Fruit fly (Drosophila melanogaster) whole organism, embryonic: Measurements from ENCODE around the gene SmE.

Experiments
- Antp ChIP-seq: fragments of 200-800 bp; sonication (Bioruptor generic); optimal IDR thresholded peaks from 3 replicates; lab custom pipeline; 2016; ENCODE audit warnings: missing biosample characterization, missing genetic modification characterization
- Blimp-1 ChIP-seq: fragments of 200-800 bp; sonication (Bioruptor generic); optimal IDR thresholded peaks from 3 replicates; lab custom pipeline; 2018; ENCODE audit warnings: missing biosample characterization, missing genetic modification characterization, mild to moderate bottlenecking, moderate library complexity, missing genetic modification reagents
- CG10543 ChIP-seq: fragments of 200-800 bp; sonication (Bioruptor generic); optimal IDR thresholded peaks from 3 replicates; lab custom pipeline; 2017; ENCODE audit warnings: missing biosample characterization, mild to moderate bottlenecking, missing genetic modification characterization, moderate library complexity
- CG11456 ChIP-seq: fragments of 200-800 bp; sonication (Bioruptor generic); IDR thresholded peaks from 3 replicates; pipeline ENCODE4 v1.3.6; 2022; ENCODE audit warnings: missing biosample characterization, missing genetic modification characterization
- CG11504 ChIP-seq: fragments of 200-800 bp; sonication (Bioruptor generic); optimal IDR thresholded peaks from 3 replicates; lab custom pipeline; 2019; ENCODE audit warnings: missing biosample characterization, mild to moderate bottlenecking, missing genetic modification characterization, moderate library complexity
- CG12219 ChIP-seq: fragments of 200-800 bp; sonication (Bioruptor generic); optimal IDR thresholded peaks from 3 replicates; lab custom pipeline; 2018; ENCODE audit warnings: missing biosample characterization, mild to moderate bottlenecking, missing genetic modification characterization
- CG13287 ChIP-seq: fragments of 200-800 bp; sonication (Bioruptor generic); IDR thresholded peaks from 2 replicates; pipeline ENCODE4 v1.3.6; 2022; ENCODE audit warnings: missing biosample characterization, missing genetic modification characterization; ENCODE audit not compliant: partially characterized antibody
- CG13894 ChIP-seq: fragments of 200-800 bp; sonication (Bioruptor generic); optimal IDR thresholded peaks from 3 replicates; lab custom pipeline; 2018; ENCODE audit warnings: missing biosample characterization, mild to moderate bottlenecking, missing genetic modification characterization, moderate library complexity
- CG16863 ChIP-seq: fragments of 200-800 bp; sonication (Bioruptor generic); optimal IDR thresholded peaks from 3 replicates; lab custom pipeline; 2016; ENCODE audit warnings: missing biosample characterization, missing genetic modification characterization
- CG17361 ChIP-seq: fragments of 200-800 bp; sonication (Bioruptor generic); IDR thresholded peaks from 3 replicates; pipeline ENCODE4 v1.3.6; 2022; ENCODE audit warnings: missing biosample characterization, missing genetic modification characterization
- CG3281 ChIP-seq: fragments of 200-800 bp; sonication (Bioruptor generic); optimal IDR thresholded peaks from 3 replicates; lab custom pipeline; 2017; ENCODE audit warnings: missing biosample characterization, mild to moderate bottlenecking, missing genetic modification characterization
- CG4360 ChIP-seq: fragments of 200-800 bp; sonication (Bioruptor generic); IDR thresholded peaks from 2 replicates; pipeline ENCODE4 v1.3.6; 2022; ENCODE audit warnings: missing biosample characterization, missing genetic modification characterization
- CG4617 ChIP-seq: fragments of 200-800 bp; sonication (Bioruptor generic); optimal IDR thresholded peaks from 3 replicates; lab custom pipeline; 2016; ENCODE audit warnings: missing biosample characterization, missing genetic modification characterization, borderline replicate concordance
- CG6791 ChIP-seq: fragments of 200-800 bp; sonication (Bioruptor generic); IDR thresholded peaks from 3 replicates; pipeline ENCODE4 v1.3.6; 2022; ENCODE audit warnings: missing biosample characterization, missing genetic modification characterization; ENCODE audit not compliant: partially characterized antibody
- CG7357 ChIP-seq: fragments of 200-800 bp; sonication (Bioruptor generic); IDR thresholded peaks from 3 replicates; pipeline ENCODE4 v1.3.6; 2022; ENCODE audit warnings: missing biosample characterization, missing genetic modification characterization
- CoRest ChIP-seq: fragments of 200-800 bp; sonication (Bioruptor generic); optimal IDR thresholded peaks from 3 replicates; lab custom pipeline; 2018; ENCODE audit warnings: missing biosample characterization, mild to moderate bottlenecking, missing genetic modification characterization, moderate library complexity
- Drgx ChIP-seq: fragments of 200-800 bp; sonication (Bioruptor generic); IDR thresholded peaks from 2 replicates; pipeline ENCODE4 v1.3.6; 2022; ENCODE audit warnings: missing biosample characterization, missing genetic modification characterization
- Ets65A ChIP-seq: fragments of 200-800 bp; sonication (Bioruptor generic); peaks from one replicate; lab custom pipeline; 2016; ENCODE audit warnings: missing biosample characterization, missing genetic modification characterization
- Fer2 ChIP-seq: fragments of 200-800 bp; sonication (Bioruptor generic); optimal IDR thresholded peaks from 2 replicates; lab custom pipeline; 2018; ENCODE audit warnings: missing biosample characterization, mild to moderate bottlenecking, missing genetic modification characterization, moderate library complexity
- HLH3B ChIP-seq: fragments of 200-800 bp; sonication (Bioruptor generic); IDR thresholded peaks from 2 replicates; pipeline ENCODE4 v1.3.6; 2022; ENCODE audit warnings: missing biosample characterization, missing genetic modification characterization
- Jarid2 ChIP-seq: fragments of 200-800 bp; sonication (Bioruptor generic); optimal IDR thresholded peaks from 3 replicates; lab custom pipeline; 2017; ENCODE audit warnings: mild to moderate bottlenecking, missing biosample characterization, missing genetic modification reagents, missing genetic modification characterization
- NC2β ChIP-seq: fragments of 200-800 bp; sonication (Bioruptor generic); optimal IDR thresholded peaks from 2 replicates; lab custom pipeline; 2016; ENCODE audit warnings: missing biosample characterization, missing genetic modification characterization
- Pdp1 ChIP-seq, 2 experiments: fragments of 200-800 bp; sonication (Bioruptor generic); optimal IDR thresholded peaks; 3 replicates each; lab custom pipeline; 2016; ENCODE audit warnings: missing biosample characterization in 2 of 2, missing genetic modification characterization in 2 of 2, mild to moderate bottlenecking in 1 of 2, moderate library complexity in 1 of 2
- Rfx ChIP-seq: fragments of 200-800 bp; sonication (Bioruptor generic); IDR thresholded peaks from 2 replicates; pipeline ENCODE4 v1.3.6; 2022; ENCODE audit warnings: missing biosample characterization, missing genetic modification characterization
- Trl ChIP-seq, 3 experiments: fragments of >200 bp in 2 of 3; fragments of 200-800 bp in 1 of 3; sonication (Bioruptor generic) in 1 of 3; optimal IDR thresholded peaks; 2 replicates in 1 of 3; 3 replicates in 2 of 3; lab custom pipeline; 2016 to 2017; ENCODE audit warnings: missing biosample characterization in 1 of 3, missing genetic modification characterization in 1 of 3
- Vsx1 ChIP-seq: fragments of 200-800 bp; sonication (Bioruptor generic); optimal IDR thresholded peaks from 2 replicates; lab custom pipeline; 2017; ENCODE audit warnings: missing biosample characterization, mild to moderate bottlenecking, missing genetic modification characterization, missing genetic modification reagents
- abd-A ChIP-seq: fragments of 200-800 bp; sonication (Bioruptor generic); optimal IDR thresholded peaks from 3 replicates; lab custom pipeline; 2019; ENCODE audit warnings: missing biosample characterization, mild to moderate bottlenecking, missing genetic modification characterization, moderate library complexity
- amos ChIP-seq: fragments of 200-800 bp; sonication (Bioruptor generic); IDR thresholded peaks from 2 replicates; pipeline ENCODE4 v1.3.6; 2022; ENCODE audit warnings: missing biosample characterization, missing genetic modification characterization; ENCODE audit not compliant: partially characterized antibody
- bcd ChIP-seq: fragments of 200-800 bp; sonication (Bioruptor generic); optimal IDR thresholded peaks from 2 replicates; lab custom pipeline; 2017; ENCODE audit warnings: missing biosample characterization, mild to moderate bottlenecking, missing genetic modification characterization
- bsh ChIP-seq, 2 experiments: fragments of 200-800 bp; sonication (Bioruptor generic); optimal IDR thresholded peaks; 2 replicates each; lab custom pipeline; 2017 to 2018; ENCODE audit warnings: mild to moderate bottlenecking in 2 of 2, missing biosample characterization in 2 of 2, missing genetic modification characterization in 2 of 2, moderate library complexity in 1 of 2
- chinmo ChIP-seq: fragments of 200-800 bp; sonication (Bioruptor generic); IDR thresholded peaks from 4 replicates; pipeline ENCODE4 v1.3.6; 2022; ENCODE audit warnings: missing biosample characterization, missing genetic modification characterization; ENCODE audit not compliant: partially characterized antibody
- chm ChIP-seq: fragments of 200-800 bp; sonication (Bioruptor generic); IDR thresholded peaks from 2 replicates; pipeline ENCODE4 v1.3.6; 2022; ENCODE audit warnings: missing biosample characterization, missing genetic modification characterization
- dati ChIP-seq: fragments of 200-800 bp; sonication (Bioruptor generic); IDR thresholded peaks from 2 replicates; pipeline ENCODE4 v1.3.6; 2022; ENCODE audit warnings: missing biosample characterization, missing genetic modification characterization
- dysf ChIP-seq: fragments of 200-800 bp; sonication (Bioruptor generic); IDR thresholded peaks from 3 replicates; pipeline ENCODE4 v1.3.6; 2022; ENCODE audit warnings: missing biosample characterization, missing genetic modification characterization
- fu2 ChIP-seq: fragments of 200-800 bp; sonication (Bioruptor generic); optimal IDR thresholded peaks from 2 replicates; lab custom pipeline; 2016; ENCODE audit warnings: missing biosample characterization, missing genetic modification characterization
- jing ChIP-seq: fragments of 200-800 bp; sonication (Bioruptor generic); optimal IDR thresholded peaks from 2 replicates; lab custom pipeline; 2018; ENCODE audit warnings: missing biosample characterization, mild to moderate bottlenecking, missing genetic modification characterization
- lbe ChIP-seq: fragments of 200-800 bp; sonication (Bioruptor generic); optimal IDR thresholded peaks from 2 replicates; lab custom pipeline; 2016; ENCODE audit warnings: missing biosample characterization, mild to moderate bottlenecking, missing genetic modification characterization
- nom ChIP-seq: fragments of 200-800 bp; sonication (Bioruptor generic); optimal IDR thresholded peaks from 2 replicates; lab custom pipeline; 2017; ENCODE audit warnings: missing biosample characterization, missing genetic modification characterization, mild to moderate bottlenecking, moderate library complexity, missing genetic modification reagents
- p53 ChIP-seq: fragments of 200-800 bp; sonication (Bioruptor generic); optimal IDR thresholded peaks from 2 replicates; lab custom pipeline; 2016; ENCODE audit warnings: missing biosample characterization, missing genetic modification characterization
- sd ChIP-seq: fragments of 200-800 bp; sonication (Bioruptor generic); optimal IDR thresholded peaks from 3 replicates; lab custom pipeline; 2018; ENCODE audit warnings: missing biosample characterization, mild to moderate bottlenecking, missing genetic modification characterization, moderate library complexity
- sens ChIP-seq: fragments of 200-800 bp; sonication (Bioruptor generic); peaks from one replicate; lab custom pipeline; 2016; ENCODE audit warnings: missing biosample characterization, missing genetic modification characterization
- sim ChIP-seq: fragments of 200-800 bp; sonication (Bioruptor generic); IDR thresholded peaks from 2 replicates; pipeline ENCODE4 v1.3.6; 2022; ENCODE audit warnings: missing biosample characterization, missing genetic modification characterization
- usp ChIP-seq: fragments of >200 bp; optimal IDR thresholded peaks from 2 replicates; lab custom pipeline; 2017; ENCODE audit warnings: missing biosample characterization, missing genetic modification characterization

The SmE gene

DNA sequence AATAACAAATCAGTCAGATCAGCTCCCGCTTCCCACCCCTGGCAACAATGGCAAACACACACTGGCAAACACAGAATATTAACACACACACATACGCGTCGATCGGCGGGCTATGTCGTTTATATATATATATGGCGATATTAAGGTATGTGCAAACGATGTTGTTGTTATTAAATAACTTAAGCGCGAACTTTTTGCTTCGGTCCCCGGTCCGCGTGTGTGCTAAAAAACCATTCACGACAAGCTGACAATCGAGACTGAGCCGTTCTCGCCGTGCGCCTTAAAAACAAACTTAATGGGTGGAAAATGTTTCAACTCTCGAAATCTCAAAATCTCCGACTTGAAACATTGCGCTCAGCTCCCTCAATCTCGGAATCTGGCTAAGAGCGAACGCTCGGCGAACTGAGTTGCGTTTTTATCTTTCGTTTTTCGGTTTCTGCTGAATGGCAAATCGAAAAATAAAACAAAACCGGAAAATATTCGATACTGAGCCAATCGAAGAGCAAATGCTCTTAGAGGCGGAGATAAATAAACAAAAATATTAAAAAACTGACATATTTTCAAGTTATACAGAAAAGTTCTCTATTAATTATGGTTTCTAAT is 5.9 kb downstream of the SmE start, which contains the start of gene spz3:
spz3 (minus strand) TSS at position 261 of the 603 bp plus-strand sequence.
- no peak for TF ChIP-seq Antp (GFP tag; lab: Kevin White, UChicago)
- TF ChIP-seq Jarid2 (GFP tag; lab: Kevin White, UChicago), result peak; percentile 30
- peak; percentile 22 for TF ChIP-seq CG10543 (GFP tag; lab: Kevin White, UChicago)
- TF ChIP-seq Drgx, result peak; percentile 64
- peak; percentile 47 for TF ChIP-seq CG13894
- peak in 1 of 2 experiments; percentile 67 for TF ChIP-seq bsh (GFP tag; optimal IDR thresholded peaks at IDR 0.05; lab: Kevin White, UChicago)
- TF ChIP-seq CG13287 (GFP tag; lab: Robert Waterston, UW), result peak; percentile 28; the same call in 1 of the 2 replicates
- no peak for TF ChIP-seq CoRest (tag; lab: Kevin White, UChicago)
- peak; percentile 38 for TF ChIP-seq abd-A (tag; lab: Kevin White, UChicago)
- peak; percentile 76; the same call in 1 of the 4 replicates for TF ChIP-seq chinmo
- peak; percentile 96 for TF ChIP-seq nom (GFP tag; lab: Kevin White, UChicago)
- no peak for TF ChIP-seq CG17361 (GFP tag; lab: Robert Waterston, UW)
- TF ChIP-seq NC2β (GFP tag; lab: Kevin White, UChicago), result no peak
- TF ChIP-seq Trl (optimal IDR thresholded peaks at IDR 0.05; lab: Kevin White, UChicago), result peak; percentile 21 to 49
- no peak for TF ChIP-seq Trl (GFP tag; optimal IDR thresholded peaks at IDR 0.05; lab: Kevin White, UChicago)
- peak; percentile 16 for TF ChIP-seq lbe (GFP tag; lab: Kevin White, UChicago)
- TF ChIP-seq sd (tag; lab: Kevin White, UChicago), result peak; percentile 67
- TF ChIP-seq, all 482 proteins: peak for 12

DNA sequence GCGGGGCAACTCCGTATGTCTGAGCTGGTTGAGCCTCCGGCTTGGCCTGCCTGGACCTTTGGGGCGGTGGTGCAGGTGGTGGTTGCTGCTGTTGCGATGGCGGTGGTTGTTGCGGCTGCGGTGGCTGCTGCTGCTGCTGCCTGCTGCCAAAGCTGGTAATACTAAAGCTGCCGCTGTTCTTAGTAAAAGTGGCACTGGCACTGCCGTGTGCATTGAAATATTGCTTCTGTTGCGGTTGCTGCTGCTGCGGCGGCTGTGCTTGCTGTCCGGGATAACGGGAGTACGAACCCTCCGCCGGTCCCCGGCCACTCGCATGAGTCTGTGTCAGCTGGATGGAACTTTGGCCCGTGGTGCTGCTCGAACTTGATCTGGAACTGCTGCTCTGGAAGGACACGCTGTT is 6.9 kb downstream of the SmE start:
- TF ChIP-seq fu2 (GFP tag; lab: Kevin White, UChicago) (no peak), Jarid2 (GFP tag; lab: Kevin White, UChicago) (no peak), dysf (GFP tag; lab: Robert Waterston, UW) (no peak)

DNA sequence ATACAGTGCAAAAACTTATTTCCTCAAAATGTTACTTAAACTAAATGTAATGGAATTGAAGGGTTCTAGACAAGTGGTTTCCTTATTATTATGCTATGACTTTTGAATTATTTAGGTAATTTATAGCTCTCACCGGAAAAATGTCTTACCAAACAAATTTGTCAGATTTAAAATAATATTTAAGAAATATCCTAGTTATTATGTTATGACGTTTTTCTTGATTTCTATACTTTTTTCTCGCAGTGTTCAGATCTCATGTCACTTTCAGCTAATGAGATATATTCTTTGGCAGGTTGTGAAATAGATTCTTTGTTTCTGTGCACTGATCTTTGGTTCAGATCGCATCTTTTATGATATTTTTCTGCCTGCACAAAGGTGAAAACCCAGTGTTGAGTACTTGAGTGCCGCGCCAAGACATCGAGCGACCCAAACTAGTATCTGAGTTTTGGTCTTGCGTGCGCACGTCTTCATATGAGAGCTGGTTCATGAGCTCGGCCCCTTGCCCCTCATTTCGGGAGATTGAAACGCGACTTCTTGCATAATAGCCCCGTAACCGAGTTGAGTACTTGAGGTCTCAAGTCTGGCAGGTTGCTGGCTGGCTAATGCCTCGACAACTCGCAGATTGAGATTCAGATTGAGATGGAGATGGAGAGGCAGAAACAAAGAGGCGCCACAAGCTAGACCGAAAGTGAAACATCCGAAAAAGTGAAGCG is 8.6 kb downstream of the SmE start:
- TF ChIP-seq sens (peak; percentile 54), Pdp1 (GFP tag; optimal IDR thresholded peaks at IDR 0.05; lab: Kevin White, UChicago) (peak in 1 of 2 experiments; percentile 77), HLH3B (GFP tag; lab: Robert Waterston, UW) (no peak), CG12219 (GFP tag; lab: Kevin White, UChicago) (no peak), Rfx (GFP tag; lab: Robert Waterston, UW) (0 out of 2 replicates have a peak, but pooled peaks have one; percentile 8)

DNA sequence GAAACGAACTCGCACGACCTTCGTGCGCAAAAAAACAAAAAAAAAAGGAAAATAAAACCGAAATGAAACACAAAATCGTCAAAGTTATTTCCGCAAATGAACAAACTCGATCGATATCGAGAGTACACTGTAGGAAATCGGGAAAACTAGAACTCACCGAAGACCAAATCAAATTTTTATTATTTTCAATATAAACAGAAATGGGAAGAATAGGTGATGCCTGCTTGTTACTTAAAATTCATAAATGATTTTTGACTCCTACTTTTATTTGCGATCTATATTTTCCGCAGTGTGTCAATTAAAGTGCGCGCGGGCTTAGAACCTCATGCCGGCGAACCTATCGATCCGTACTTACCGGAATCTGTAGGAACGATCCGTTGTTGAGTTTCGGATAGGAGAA is 9.6 kb downstream of the SmE start:
- peak; percentile 8 for TF ChIP-seq CG11504
- TF ChIP-seq Blimp-1 (GFP tag; lab: Kevin White, UChicago), result no peak
- TF ChIP-seq CG16863 (GFP tag; lab: Kevin White, UChicago), result no peak
- no peak for TF ChIP-seq usp (GFP tag; lab: Kevin White, UChicago)
- no peak for TF ChIP-seq CG6791 (GFP tag; lab: Robert Waterston, UW)
- 0 out of 3 replicates have a peak, but pooled peaks have one; percentile 6 for TF ChIP-seq CG11456
- peak; percentile 34; the same call in 1 of the 2 replicates for TF ChIP-seq chm
- TF ChIP-seq bcd (GFP tag; lab: Kevin White, UChicago), result no peak
- no peak for TF ChIP-seq Vsx1 (GFP tag; lab: Kevin White, UChicago)
- TF ChIP-seq jing (GFP tag; lab: Kevin White, UChicago), result no peak
- TF ChIP-seq dati, result no peak
- TF ChIP-seq CG4360 (GFP tag; lab: Robert Waterston, UW), result no peak
- TF ChIP-seq Ets65A (GFP tag; lab: Kevin White, UChicago), result no peak
- no peak for TF ChIP-seq p53 (GFP tag; lab: Kevin White, UChicago)
- TF ChIP-seq CG3281 (GFP tag; lab: Kevin White, UChicago), result no peak
- no peak for TF ChIP-seq CG7357 (GFP tag; lab: Robert Waterston, UW)
- TF ChIP-seq Fer2 (tag; lab: Kevin White, UChicago), result no peak
- TF ChIP-seq sim (GFP tag; lab: Robert Waterston, UW), result no peak
- no peak for TF ChIP-seq CG4617 (GFP tag; lab: Kevin White, UChicago)
- no peak for TF ChIP-seq amos (GFP tag; lab: Robert Waterston, UW)
